Worm (Caenorhabditis elegans) whole organism, late embryonic: Measurements from ENCODE around the gene metl-6.

Source experiments
- ahr-1 ChIP-seq: sonication (generic microtip); optimal IDR thresholded peaks from 2 replicates; lab custom pipeline; 2016; ENCODE audit warnings: missing genetic modification characterization, missing compliant biosample characterization
- ama-1 ChIP-seq: fragments of 150-350 bp; optimal IDR thresholded peaks from 2 replicates; lab custom pipeline; 2014
- ceh-48 ChIP-seq: sonication (generic microtip); optimal IDR thresholded peaks from 2 replicates; lab custom pipeline; 2016; ENCODE audit warnings: missing genetic modification characterization, inconsistent platforms, missing compliant biosample characterization
- ceh-9 ChIP-seq: sonication (generic microtip); optimal IDR thresholded peaks from 2 replicates; lab custom pipeline; 2016; ENCODE audit warnings: mild to moderate bottlenecking, missing genetic modification characterization, inconsistent platforms, missing compliant biosample characterization
- dmd-4 ChIP-seq: sonication (generic microtip); optimal IDR thresholded peaks from 2 replicates; lab custom pipeline; 2016; ENCODE audit warnings: borderline replicate concordance, missing genetic modification characterization, missing compliant biosample characterization
- fkh-10 ChIP-seq: fragments of 150-350 bp; optimal IDR thresholded peaks from 2 replicates; lab custom pipeline; 2014; ENCODE audit warnings: missing biosample characterization, missing genetic modification reagents, missing genetic modification characterization
- madf-2 ChIP-seq: sonication (generic microtip); optimal IDR thresholded peaks from 2 replicates; lab custom pipeline; 2017; ENCODE audit warnings: missing genetic modification characterization, missing compliant biosample characterization
- nhr-11 ChIP-seq: fragments of 150-350 bp; optimal IDR thresholded peaks from 2 replicates; lab custom pipeline; 2014; ENCODE audit warnings: missing biosample characterization, missing genetic modification characterization
- npax-4 ChIP-seq: sonication (generic microtip); optimal IDR thresholded peaks from 2 replicates; lab custom pipeline; 2016; ENCODE audit warnings: missing genetic modification characterization, missing compliant biosample characterization
- pag-3 ChIP-seq: sonication (generic microtip); optimal IDR thresholded peaks from 2 replicates; lab custom pipeline; 2016; ENCODE audit warnings: missing compliant biosample characterization, missing genetic modification characterization, borderline replicate concordance
- pha-4 ChIP-seq: fragments of 150-350 bp; optimal IDR thresholded peaks from 2 replicates; lab custom pipeline; 2018; ENCODE audit warnings: missing biosample characterization, missing genetic modification reagents, missing genetic modification characterization
- pqm-1 ChIP-seq: sonication (generic microtip); optimal IDR thresholded peaks from 2 replicates; lab custom pipeline; 2016; ENCODE audit warnings: missing genetic modification characterization, missing compliant biosample characterization
- unc-3 ChIP-seq, 2 experiments: fragments of 200-800 bp in 1 of 2; sonication (Bioruptor generic) in 1 of 2; sonication (generic microtip) in 1 of 2; conservative IDR thresholded peaks in 1 of 2; optimal IDR thresholded peaks in 1 of 2; 2 replicates each; pipeline versions ENCODE4 v1.3.6 to Lab custom; 2016 to 2022; ENCODE audit warnings: missing compliant biosample characterization in 2 of 2, missing genetic modification characterization in 2 of 2, missing genetic modification reagents in 1 of 2
- unc-86 ChIP-seq: sonication (generic microtip); optimal IDR thresholded peaks from 2 replicates; lab custom pipeline; 2016; ENCODE audit warnings: missing genetic modification characterization, missing compliant biosample characterization

DNA sequence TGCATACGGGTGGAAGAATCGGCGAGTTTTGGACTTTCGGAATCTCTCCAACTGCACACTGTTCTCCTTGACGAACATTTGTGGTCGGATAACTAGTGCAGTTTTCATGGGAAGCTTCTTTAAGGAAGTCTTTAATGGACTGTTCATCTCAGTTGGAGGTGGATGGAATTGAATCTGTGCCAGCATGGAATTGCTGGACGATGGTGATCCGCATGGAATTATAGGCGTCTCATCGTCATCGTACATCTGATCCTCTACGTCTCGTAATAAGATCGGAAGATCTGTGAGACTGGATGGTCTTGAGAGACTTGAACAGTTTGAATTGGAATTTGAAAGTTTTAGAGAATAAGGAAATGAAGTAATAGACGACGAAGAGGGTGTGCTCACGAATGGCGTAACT is 48.5 kb downstream of the metl-6 start:
- TF ChIP-seq pag-3 (tag; lab: Kevin White, UChicago) (no peak), npax-4 (tag; lab: Kevin White, UChicago) (no peak), pha-4 (no peak), nhr-11 (tag; lab: Kevin White, UChicago) (no peak), ahr-1 (tag; lab: Kevin White, UChicago) (no peak), ceh-48 (tag; lab: Kevin White, UChicago) (no peak), fkh-10 (GFP tag; lab: Kevin White, UChicago) (no peak), dmd-4 (tag; lab: Kevin White, UChicago) (no peak), ceh-9 (no peak), pqm-1 (tag; lab: Kevin White, UChicago) (no peak), unc-86 (tag; lab: Kevin White, UChicago) (no peak), unc-3 (GFP tag; conservative IDR thresholded peaks at IDR 0.05; lab: Robert Waterston, UW) (no peak), unc-3 (tag; optimal IDR thresholded peaks at IDR 0.05; lab: Kevin White, UChicago) (no peak), madf-2 (tag; lab: Kevin White, UChicago) (no peak), ama-1 (no peak)
